Worm (Caenorhabditis elegans) whole organism, L1 larva: Measurements from ENCODE around the gene H27A22.1.

Experiments
- ces-1 ChIP-seq: fragments of 150-350 bp; optimal IDR thresholded peaks from 2 replicates; lab custom pipeline; 2014; ENCODE audit warnings: missing biosample characterization, missing genetic modification reagents, missing genetic modification characterization
- hpl-2 ChIP-seq: fragments of 150-350 bp; optimal IDR thresholded peaks from 2 replicates; lab custom pipeline; 2014; ENCODE audit warnings: missing biosample characterization, missing genetic modification reagents, missing genetic modification characterization
- nhr-11 ChIP-seq: fragments of 150-350 bp; optimal IDR thresholded peaks from 2 replicates; lab custom pipeline; 2014; ENCODE audit warnings: missing biosample characterization, missing genetic modification characterization
- nhr-84 ChIP-seq: sonication (generic microtip); optimal IDR thresholded peaks from 2 replicates; lab custom pipeline; 2017; ENCODE audit warnings: missing biosample characterization, missing genetic modification characterization
- pqm-1 ChIP-seq: sonication (generic microtip); optimal IDR thresholded peaks from 3 replicates; lab custom pipeline; 2017; ENCODE audit warnings: missing biosample characterization, missing genetic modification characterization

- TF ChIP-seq nhr-84 (tag; lab: Kevin White, UChicago) (no peak), nhr-11 (tag; lab: Kevin White, UChicago) (no peak), ces-1 (GFP tag; lab: Kevin White, UChicago) (no peak), pqm-1 (tag; lab: Kevin White, UChicago) (no peak), hpl-2 (GFP tag; lab: Kevin White, UChicago) (no peak)
Observed at ce11 chrV:10589774-10590528, 12.4 kb upstream of the H27A22.1 start, which contains the start of gene ttr-23.
